Worm (Caenorhabditis elegans): ENCODE results near the gene mct-4.
A peak's percentile ranks its signal among the peaks of the same experiment; 100 is the strongest.

The mct-4 gene

DNA sequence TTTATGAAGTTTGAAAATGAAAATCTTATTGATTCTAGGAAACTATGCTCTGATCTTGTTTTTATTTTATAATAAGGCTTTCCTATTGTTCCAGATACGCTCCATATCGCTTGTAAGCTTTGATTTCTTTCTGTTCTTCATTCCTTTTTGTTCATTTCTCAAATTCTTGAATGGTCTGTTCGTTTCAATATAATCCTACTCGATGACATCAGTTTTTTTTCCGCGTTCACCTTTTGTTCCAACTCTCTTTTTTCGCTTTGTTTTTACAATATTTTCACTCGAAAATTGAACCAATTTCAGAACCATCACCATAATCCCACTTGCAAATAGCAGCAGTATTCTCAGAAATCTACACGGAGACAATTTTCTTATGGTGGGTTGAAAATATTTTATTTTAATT is 18.2 kb upstream of the mct-4 start, which contains the start of gene tyra-3:
tyra-3 (plus strand) TSS at position 301 of the 400 bp plus-strand sequence.
- TF ChIP-seq swsn-7 (tag; optimal IDR thresholded peaks at IDR 0.05) (no peak), irx-1 (tag; optimal IDR thresholded peaks at IDR 0.05) (no peak), ceh-63 (GFP tag; optimal IDR thresholded peaks at IDR 0.05) (no peak), grh-1 (GFP tag; IDR thresholded peaks at IDR 0.05) (no peak), isw-1 (GFP tag; IDR thresholded peaks at IDR 0.05) (no peak), hlh-4 (tag; optimal IDR thresholded peaks at IDR 0.05) (no peak), tbx-2 (tag; optimal IDR thresholded peaks at IDR 0.05) (no peak), ztf-11 (tag; optimal IDR thresholded peaks at IDR 0.05) (no peak), nhr-11 (tag; optimal IDR thresholded peaks at IDR 0.05) (no peak), nhr-12 (tag; optimal IDR thresholded peaks at IDR 0.05) (no peak), unc-62 (GFP tag; optimal IDR thresholded peaks at IDR 0.05) (no peak), hlh-17 (GFP tag; optimal IDR thresholded peaks at IDR 0.05; ENCODE audit: borderline replicate concordance) (no peak), zag-1 (tag; optimal IDR thresholded peaks at IDR 0.05) (no peak), snpc-4 (tag; optimal IDR thresholded peaks at IDR 0.05) (no peak)

DNA sequence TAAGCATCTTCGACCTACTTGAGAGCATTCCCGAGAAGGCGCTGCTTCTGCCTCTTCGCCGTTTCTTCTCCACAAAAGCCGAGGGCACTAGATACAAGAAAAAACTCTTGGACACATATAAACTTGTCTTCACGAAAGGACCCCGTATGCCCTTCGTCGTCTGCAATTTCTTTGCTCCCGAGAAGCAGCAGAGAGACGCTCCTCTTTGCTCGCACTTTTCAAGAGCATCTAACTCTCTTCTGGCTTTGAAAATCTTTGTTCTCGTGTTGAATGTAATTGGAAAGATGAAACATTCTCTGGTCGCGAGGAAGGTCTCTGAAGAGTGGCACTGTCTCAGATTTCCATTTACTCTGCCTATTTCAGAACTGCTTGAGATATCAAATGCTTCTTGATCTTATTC is 9.4 kb upstream of the mct-4 start:
- TF ChIP-seq fkh-10 (GFP tag; optimal IDR thresholded peaks at IDR 0.05) (peak; percentile 71), lin-14 (GFP tag; optimal IDR thresholded peaks at IDR 0.05) (peak; percentile 21), ceh-63 (GFP tag; optimal IDR thresholded peaks at IDR 0.05) (no peak)

DNA sequence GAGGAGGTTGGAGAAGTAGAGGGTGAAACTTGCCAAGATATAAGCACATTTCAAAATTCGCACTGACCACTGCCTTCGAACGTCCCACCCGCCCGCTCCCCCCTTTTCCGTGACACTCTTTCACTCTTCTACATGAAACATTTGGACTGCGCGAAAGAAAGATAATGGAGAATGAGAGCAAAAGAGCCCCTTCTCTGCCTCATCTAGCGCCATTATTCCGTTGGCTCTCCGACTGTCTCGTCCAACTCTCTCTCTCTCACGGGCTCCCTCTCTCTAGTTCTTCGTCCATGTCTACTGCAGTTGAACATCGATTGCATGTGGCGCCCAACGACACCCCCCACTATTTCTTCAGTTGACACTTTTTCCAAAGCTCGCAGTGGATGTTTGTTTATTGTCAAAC is 3.4 kb upstream of the mct-4 start:
- no peak for TF ChIP-seq mep-1 (tag; optimal IDR thresholded peaks at IDR 0.05)
- peak; percentile 21 for TF ChIP-seq unc-86 (tag; optimal IDR thresholded peaks at IDR 0.05)
- no peak for TF ChIP-seq lin-13 (GFP tag; optimal IDR thresholded peaks at IDR 0.05)
- peak; percentile 77 for TF ChIP-seq lin-14 (GFP tag; optimal IDR thresholded peaks at IDR 0.05)
- TF ChIP-seq unc-98 (GFP tag; IDR thresholded peaks at IDR 0.05): no peak
- TF ChIP-seq fkh-8 (tag; optimal IDR thresholded peaks at IDR 0.05): peak; percentile 21
- TF ChIP-seq ama-1 (optimal IDR thresholded peaks at IDR 0.05): no peak

DNA sequence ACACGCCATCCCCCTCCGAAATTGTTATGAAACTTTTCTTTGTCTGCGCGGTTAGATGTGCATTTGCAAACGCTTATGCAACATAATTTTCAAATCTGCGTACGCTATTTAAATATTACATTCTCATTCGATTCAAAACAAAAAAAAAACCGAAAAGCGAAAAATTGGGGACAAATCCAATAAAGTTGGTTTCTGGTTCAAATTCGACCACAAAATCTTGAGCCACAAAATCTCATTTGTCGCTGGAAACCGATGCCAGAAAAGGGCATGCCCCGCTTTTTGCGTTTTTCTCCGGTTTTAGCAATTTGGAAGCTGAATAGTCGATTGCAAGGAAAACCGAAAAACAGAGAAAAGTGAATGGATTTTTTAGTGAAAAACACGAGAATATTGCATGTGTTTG is 2.5 kb upstream of the mct-4 start:
- TF ChIP-seq efl-1 (optimal IDR thresholded peaks at IDR 0.05) (no peak), efl-1 (GFP tag; optimal IDR thresholded peaks at IDR 0.05 in 1 of 2) (peak in 1 of 2 experiments; percentile 26), lin-14 (GFP tag; optimal IDR thresholded peaks at IDR 0.05) (peak; percentile 54), snu-23 (GFP tag; optimal IDR thresholded peaks at IDR 0.05) (no peak)

DNA sequence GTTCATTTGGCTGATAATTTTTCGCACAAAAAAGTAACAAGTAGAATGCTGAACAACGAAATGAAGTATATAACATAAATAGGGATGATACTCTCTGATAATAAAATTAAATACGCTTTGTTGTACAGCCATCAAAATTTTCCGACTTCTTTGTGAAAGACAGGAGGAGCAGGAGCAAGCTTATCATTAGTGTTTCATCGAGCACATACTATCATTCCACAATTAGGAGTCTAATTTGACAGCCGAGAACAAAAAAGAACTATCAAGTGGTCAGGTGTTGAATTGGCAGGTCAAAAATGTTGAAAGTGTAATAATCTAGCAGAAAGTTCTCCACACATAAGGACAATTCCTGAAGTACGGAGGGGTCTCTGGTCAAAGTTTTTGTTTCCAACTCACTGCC is 1.4 kb downstream of the mct-4 start:
- no peak for TF ChIP-seq fkh-8 (tag; optimal IDR thresholded peaks at IDR 0.05)
- no peak for TF ChIP-seq rnt-1 (tag; optimal IDR thresholded peaks at IDR 0.05)
- TF ChIP-seq vab-15 (tag; optimal IDR thresholded peaks at IDR 0.05): no peak
- no peak for TF ChIP-seq xbp-1 (tag; optimal IDR thresholded peaks at IDR 0.05)
- TF ChIP-seq tbx-2 (tag; optimal IDR thresholded peaks at IDR 0.05): no peak
- TF ChIP-seq dsc-1 (tag; optimal IDR thresholded peaks at IDR 0.05): no peak
- TF ChIP-seq irx-1 (tag; optimal IDR thresholded peaks at IDR 0.05): no peak
- TF ChIP-seq zip-4 (GFP tag; optimal IDR thresholded peaks at IDR 0.05): no peak
- TF ChIP-seq lir-3 (tag; optimal IDR thresholded peaks at IDR 0.05; ENCODE audit: poor library complexity): no peak
- TF ChIP-seq lin-39 (tag; optimal IDR thresholded peaks at IDR 0.05): no peak
- TF ChIP-seq fos-1 (tag; optimal IDR thresholded peaks at IDR 0.05): no peak
- TF ChIP-seq hlh-17 (GFP tag; optimal IDR thresholded peaks at IDR 0.05; ENCODE audit: borderline replicate concordance): no peak
- no peak for TF ChIP-seq F16B12.6 (tag; optimal IDR thresholded peaks at IDR 0.05)
- no peak for TF ChIP-seq sup-37 (GFP tag; optimal IDR thresholded peaks at IDR 0.05)
